Fruit fly (Drosophila melanogaster): ENCODE results near the gene He.

- TF ChIP-seq h (optimal IDR thresholded peaks at IDR 0.05) (no peak), ttk (optimal IDR thresholded peaks at IDR 0.05) (no peak), Sin3A (optimal IDR thresholded peaks at IDR 0.05) (no peak), psq (optimal IDR thresholded peaks at IDR 0.05) (no peak), insv (optimal IDR thresholded peaks at IDR 0.05) (no peak), Myc (optimal IDR thresholded peaks at IDR 0.05) (no peak)
Measured at dm6 chr2L:13972847-13973246, at the start of gene He.
